Worm (Caenorhabditis elegans) whole organism, mixed stage, embryonic: ENCODE data around the gene lab-2.
A peak's percentile ranks its signal among the peaks of the same experiment; 100 is the strongest.

Experiments used
- M03D4.4 ChIP-seq: sonication (generic microtip); optimal IDR thresholded peaks from 2 replicates; lab custom pipeline; 2017; ENCODE audit warnings: mild to moderate bottlenecking, missing genetic modification characterization, missing compliant biosample characterization
- bed-3 ChIP-seq: fragments of 200-800 bp; sonication (Bioruptor generic); optimal IDR thresholded peaks from 3 replicates; lab custom pipeline; 2018; ENCODE audit warnings: mild to moderate bottlenecking, missing genetic modification characterization, moderate library complexity, missing compliant biosample characterization
- blmp-1 ChIP-seq: fragments of 150-350 bp; optimal IDR thresholded peaks from 2 replicates; lab custom pipeline; 2014; ENCODE audit warnings: missing biosample characterization, missing genetic modification characterization
- ceh-39 ChIP-seq: fragments of 150-350 bp; optimal IDR thresholded peaks from 2 replicates; lab custom pipeline; 2014; ENCODE audit warnings: missing biosample characterization, missing genetic modification characterization
- ceh-43 ChIP-seq: fragments of 200-800 bp; sonication (Bioruptor generic); optimal IDR thresholded peaks from 2 replicates; lab custom pipeline; 2018; ENCODE audit warnings: mild to moderate bottlenecking, missing genetic modification characterization, moderate library complexity, missing compliant biosample characterization
- ceh-83 ChIP-seq: fragments of 200-800 bp; sonication (Bioruptor generic); optimal IDR thresholded peaks from 2 replicates; lab custom pipeline; 2018; ENCODE audit warnings: mild to moderate bottlenecking, missing genetic modification characterization, missing compliant biosample characterization
- ces-1 ChIP-seq: fragments of 150-350 bp; optimal IDR thresholded peaks from 2 replicates; lab custom pipeline; 2014; ENCODE audit warnings: missing biosample characterization, missing genetic modification reagents, missing genetic modification characterization
- cnd-1 ChIP-seq: fragments of 200-800 bp; sonication (Bioruptor generic); optimal IDR thresholded peaks from 2 replicates; lab custom pipeline; 2018; ENCODE audit warnings: mild to moderate bottlenecking, missing genetic modification characterization, missing compliant biosample characterization
- elt-1 ChIP-seq: sonication (generic microtip); optimal IDR thresholded peaks from 2 replicates; lab custom pipeline; 2017; ENCODE audit warnings: missing genetic modification characterization, mild to moderate bottlenecking, missing compliant biosample characterization, antibody characterized with exemption, moderate library complexity, borderline replicate concordance; ENCODE audit not compliant: insufficient read depth
- elt-3 ChIP-seq: fragments of 150-350 bp; optimal IDR thresholded peaks from 2 replicates; lab custom pipeline; 2014; ENCODE audit warnings: missing biosample characterization, missing genetic modification characterization
- flh-1 ChIP-seq: fragments of 200-800 bp; sonication (Bioruptor generic); optimal IDR thresholded peaks from 2 replicates; lab custom pipeline; 2018; ENCODE audit warnings: mild to moderate bottlenecking, missing genetic modification characterization, moderate library complexity, missing compliant biosample characterization
- hlh-1 ChIP-seq: fragments of 150-350 bp; optimal IDR thresholded peaks from 2 replicates; lab custom pipeline; 2014; ENCODE audit warnings: missing biosample characterization, missing genetic modification reagents, missing genetic modification characterization
- lin-13 ChIP-seq: fragments of 150-350 bp; optimal IDR thresholded peaks from 2 replicates; lab custom pipeline; 2014; ENCODE audit warnings: missing biosample characterization, missing genetic modification characterization
- lsy-2 ChIP-seq: fragments of 150-350 bp; optimal IDR thresholded peaks from 2 replicates; lab custom pipeline; 2014; ENCODE audit warnings: missing biosample characterization, missing genetic modification characterization
- mab-5 ChIP-seq: fragments of 150-350 bp; optimal IDR thresholded peaks from 2 replicates; lab custom pipeline; 2014; ENCODE audit warnings: missing biosample characterization, missing genetic modification characterization
- mep-1 ChIP-seq: fragments of 150-350 bp; optimal IDR thresholded peaks from 2 replicates; lab custom pipeline; 2017; ENCODE audit warnings: missing biosample characterization, missing genetic modification reagents, missing genetic modification characterization, inconsistent platforms
- mls-2 ChIP-seq: sonication (generic microtip); optimal IDR thresholded peaks from 2 replicates; lab custom pipeline; 2016; ENCODE audit warnings: mild to moderate bottlenecking, missing genetic modification characterization, moderate library complexity, missing compliant biosample characterization
- nhr-2 ChIP-seq: fragments of 150-350 bp; optimal IDR thresholded peaks from 2 replicates; lab custom pipeline; 2014; ENCODE audit warnings: missing biosample characterization, missing genetic modification characterization
- nhr-237 ChIP-seq: fragments of 150-350 bp; optimal IDR thresholded peaks from 2 replicates; lab custom pipeline; 2014; ENCODE audit warnings: missing biosample characterization, missing genetic modification characterization
- nhr-28 ChIP-seq: fragments of 150-350 bp; optimal IDR thresholded peaks from 2 replicates; lab custom pipeline; 2014; ENCODE audit warnings: missing biosample characterization, missing genetic modification characterization
- nhr-76 ChIP-seq: sonication (generic microtip); optimal IDR thresholded peaks from 2 replicates; lab custom pipeline; 2017; ENCODE audit warnings: missing biosample characterization, missing genetic modification characterization
- pha-4 ChIP-seq: fragments of 150-350 bp; optimal IDR thresholded peaks from 2 replicates; lab custom pipeline; 2018; ENCODE audit warnings: missing biosample characterization, missing genetic modification reagents, missing genetic modification characterization
- snpc-4 ChIP-seq: fragments of 150-350 bp; optimal IDR thresholded peaks from 2 replicates; lab custom pipeline; 2014; ENCODE audit warnings: missing biosample characterization, missing genetic modification characterization
- sptf-1 ChIP-seq: sonication (generic microtip); optimal IDR thresholded peaks from 2 replicates; lab custom pipeline; 2017; ENCODE audit warnings: mild to moderate bottlenecking, missing genetic modification characterization, moderate library complexity, missing compliant biosample characterization
- tbx-8 ChIP-seq: fragments of 200-800 bp; sonication (Bioruptor generic); optimal IDR thresholded peaks from 2 replicates; lab custom pipeline; 2018; ENCODE audit warnings: mild to moderate bottlenecking, missing genetic modification characterization, moderate library complexity, missing compliant biosample characterization
- unc-120 ChIP-seq: sonication (generic microtip); optimal IDR thresholded peaks from 2 replicates; lab custom pipeline; 2017; ENCODE audit warnings: missing genetic modification characterization, missing compliant biosample characterization; ENCODE audit not compliant: poor library complexity, severe bottlenecking
- unc-39 ChIP-seq: fragments of 150-350 bp; optimal IDR thresholded peaks from 2 replicates; lab custom pipeline; 2014; ENCODE audit warnings: missing biosample characterization, missing genetic modification characterization
- unc-62 ChIP-seq: fragments of 150-350 bp; optimal IDR thresholded peaks from 2 replicates; lab custom pipeline; 2014; ENCODE audit warnings: missing biosample characterization, missing genetic modification reagents, missing genetic modification characterization
- zip-8 ChIP-seq: fragments of 150-350 bp; optimal IDR thresholded peaks from 2 replicates; lab custom pipeline; 2014; ENCODE audit warnings: missing biosample characterization, missing genetic modification characterization
- ztf-11 ChIP-seq: fragments of 150-350 bp; optimal IDR thresholded peaks from 2 replicates; lab custom pipeline; 2014; ENCODE audit warnings: missing biosample characterization, missing genetic modification characterization

Gene lab-2

DNA sequence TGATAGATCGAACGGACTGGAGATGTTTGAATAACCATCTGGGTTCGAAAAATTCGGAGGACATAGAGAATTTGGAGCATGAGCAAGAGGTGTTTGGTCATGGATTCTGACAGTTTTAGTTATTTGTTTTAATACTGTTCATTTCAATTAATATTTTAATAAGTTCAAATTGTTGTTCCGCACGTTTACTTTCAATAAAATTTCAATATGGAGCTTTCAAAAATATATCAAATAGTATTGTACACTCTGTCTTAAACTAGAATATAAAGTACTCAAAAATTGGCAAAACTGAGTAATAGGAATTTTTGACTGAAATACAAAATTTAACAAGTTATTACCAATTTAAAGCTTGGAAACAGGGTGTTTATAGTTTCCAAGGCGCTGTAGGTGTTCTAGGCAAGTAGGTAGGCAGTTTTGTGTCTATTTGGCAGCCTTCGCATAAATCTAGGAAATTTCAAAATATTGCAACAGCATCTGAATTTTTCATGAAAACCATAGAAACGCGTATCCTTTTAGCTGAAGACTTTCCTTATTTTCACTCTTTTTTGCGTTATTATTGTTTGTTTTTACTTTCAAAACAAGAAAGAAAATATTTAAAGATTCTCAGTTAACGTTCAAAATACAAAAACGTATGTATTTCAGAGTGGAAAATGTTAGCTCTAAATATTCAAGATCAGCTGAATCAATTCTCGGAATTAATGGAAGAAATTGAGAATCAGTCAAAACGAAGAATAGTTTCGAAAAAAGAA is 37.8 kb upstream of the lab-2 start, which contains the start of the genes T20B12.5 and T20B12.4:
TSS of gene T20B12.5 (minus strand) at position 101 of the 749 bp plus-strand sequence.
TSS of gene T20B12.4 (plus strand) at position 699 of the 749 bp plus-strand sequence.
- TF ChIP-seq elt-3 (tag; lab: Kevin White, UChicago) (no peak), M03D4.4 (no peak), lin-13 (tag; lab: Kevin White, UChicago) (no peak), unc-62 (GFP tag; lab: Kevin White, UChicago) (no peak), unc-120 (no peak), hlh-1 (tag; lab: Kevin White, UChicago) (no peak), sptf-1 (tag; lab: Kevin White, UChicago) (no peak), nhr-76 (tag; lab: Kevin White, UChicago) (no peak)

ce11 chrIII:7365602-7366001 is 36.2 kb upstream of the lab-2 start, which contains the start of gene F08F8.11:
TSS of gene F08F8.11 (plus strand) at chrIII:7365902.
- no peak for TF ChIP-seq nhr-28 (tag; lab: Kevin White, UChicago)
- no peak for TF ChIP-seq nhr-76 (tag; lab: Kevin White, UChicago)
- no peak for TF ChIP-seq pha-4 (tag; lab: Kevin White, UChicago)
- TF ChIP-seq unc-39 (tag; lab: Kevin White, UChicago), result no peak
- no peak for TF ChIP-seq nhr-2 (tag; lab: Kevin White, UChicago)
- TF ChIP-seq cnd-1, result no peak
- no peak for TF ChIP-seq ztf-11 (tag; lab: Kevin White, UChicago)
- no peak for TF ChIP-seq elt-1 (tag; lab: Kevin White, UChicago)
- TF ChIP-seq ces-1 (GFP tag; lab: Kevin White, UChicago), result no peak
- TF ChIP-seq unc-120, result no peak

DNA sequence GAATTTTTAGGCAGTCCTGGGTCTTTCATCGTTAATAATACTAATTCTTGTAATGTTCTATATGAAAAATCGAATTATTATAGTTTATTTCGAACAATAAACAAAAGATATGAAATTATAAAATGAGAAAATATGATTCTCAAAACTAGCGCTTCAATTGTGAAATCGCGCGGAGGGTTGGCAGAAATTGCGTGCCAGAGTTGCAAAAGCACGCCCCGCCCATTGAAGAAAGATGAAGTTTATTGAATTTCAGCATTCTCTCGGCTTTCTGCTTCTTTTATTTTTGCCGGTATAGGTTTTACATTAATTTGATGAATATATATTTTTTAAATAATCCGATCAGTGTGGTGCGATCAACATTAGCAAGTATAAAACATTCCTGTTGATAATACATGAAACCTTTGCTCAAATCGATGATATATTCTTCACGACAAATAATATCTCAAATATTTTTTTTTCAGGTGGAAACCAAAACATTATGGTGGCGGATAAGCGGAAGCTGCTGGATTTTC is 29.7 kb upstream of the lab-2 start, which contains the start of the genes eco-1 and hmgr-1:
TSS of gene eco-1 (minus strand) at position 59 of the 512 bp plus-strand sequence.
TSS of gene hmgr-1 (plus strand) at position 462 of the 512 bp plus-strand sequence.
- TF ChIP-seq ces-1 (GFP tag; lab: Kevin White, UChicago) (peak; percentile 45), ceh-39 (tag; lab: Kevin White, UChicago) (no peak), ceh-83 (GFP tag; lab: Kevin White, UChicago) (no peak), mep-1 (peak; percentile 44), lin-13 (tag; lab: Kevin White, UChicago) (no peak), blmp-1 (tag; lab: Kevin White, UChicago) (no peak), hlh-1 (tag; lab: Kevin White, UChicago) (no peak), lsy-2 (tag; lab: Kevin White, UChicago) (peak; percentile 64), nhr-237 (tag; lab: Kevin White, UChicago) (no peak)
- TF ChIP-seq, all 35 proteins: peak for 3

ce11 chrIII:7358627-7359026 is 29.2 kb upstream of the lab-2 start:
- TF ChIP-seq mab-5 (tag; lab: Kevin White, UChicago), result no peak
- TF ChIP-seq ztf-11 (tag; lab: Kevin White, UChicago), result no peak
- TF ChIP-seq unc-62 (GFP tag; lab: Kevin White, UChicago), result no peak
- no peak for TF ChIP-seq tbx-8 (GFP tag; lab: Kevin White, UChicago)
- no peak for TF ChIP-seq nhr-76 (tag; lab: Kevin White, UChicago)
- TF ChIP-seq unc-39 (tag; lab: Kevin White, UChicago), result no peak
- no peak for TF ChIP-seq zip-8 (tag; lab: Kevin White, UChicago)
- TF ChIP-seq ceh-39 (tag; lab: Kevin White, UChicago), result no peak
- no peak for TF ChIP-seq mls-2
- no peak for TF ChIP-seq snpc-4 (tag; lab: Kevin White, UChicago)
- TF ChIP-seq pha-4 (tag; lab: Kevin White, UChicago), result no peak
- no peak for TF ChIP-seq mep-1
- no peak for TF ChIP-seq bed-3 (GFP tag; lab: Kevin White, UChicago)
- TF ChIP-seq, all 35 proteins: peak for 0

ce11 chrIII:7357356-7357755 is 27.9 kb upstream of the lab-2 start, which contains the start of gene F08F8.10:
TSS of gene F08F8.10 (minus strand) at chrIII:7357393.
- TF ChIP-seq flh-1 (GFP tag; lab: Kevin White, UChicago) (no peak), ceh-43 (GFP tag; lab: Kevin White, UChicago) (no peak), ces-1 (GFP tag; lab: Kevin White, UChicago) (peak; percentile 0), snpc-4 (tag; lab: Kevin White, UChicago) (no peak)
